Fruit fly (Drosophila melanogaster) whole organism, adult: ENCODE measurements around the gene CG9386.

ENCODE experiments used
- CG11617 ChIP-seq: fragments of 200-800 bp; sonication (Bioruptor generic); optimal IDR thresholded peaks from 2 replicates; lab custom pipeline; 2017; ENCODE audit warnings: mild to moderate bottlenecking, missing biosample characterization, missing genetic modification reagents, missing genetic modification characterization
- CG12768 ChIP-seq: fragments of 200-800 bp; sonication (Bioruptor generic); optimal IDR thresholded peaks from 2 replicates; lab custom pipeline; 2017; ENCODE audit warnings: missing biosample characterization, missing genetic modification characterization, mild to moderate bottlenecking, moderate library complexity, missing genetic modification reagents
- CG14711 ChIP-seq: fragments of 200-800 bp; sonication (Bioruptor generic); optimal IDR thresholded peaks from 2 replicates; lab custom pipeline; 2018; ENCODE audit warnings: missing biosample characterization, mild to moderate bottlenecking, missing genetic modification characterization, moderate library complexity
- CG1620 ChIP-seq: fragments of 200-800 bp; sonication (Bioruptor generic); optimal IDR thresholded peaks from 2 replicates; lab custom pipeline; 2016; ENCODE audit warnings: missing biosample characterization, missing genetic modification characterization
- CG33017 ChIP-seq: fragments of 200-800 bp; sonication (Bioruptor generic); optimal IDR thresholded peaks from 2 replicates; lab custom pipeline; 2018; ENCODE audit warnings: missing biosample characterization, mild to moderate bottlenecking, missing genetic modification characterization, moderate library complexity
- CG5204 ChIP-seq: fragments of 200-800 bp; sonication (Bioruptor generic); optimal IDR thresholded peaks from 2 replicates; lab custom pipeline; 2016; ENCODE audit warnings: missing biosample characterization, missing genetic modification characterization
- CG7045 ChIP-seq: fragments of 200-800 bp; sonication (Bioruptor generic); optimal IDR thresholded peaks from 2 replicates; lab custom pipeline; 2017; ENCODE audit warnings: missing biosample characterization, mild to moderate bottlenecking, missing genetic modification characterization
- CG7101 ChIP-seq: fragments of 200-800 bp; sonication (Bioruptor generic); optimal IDR thresholded peaks from 2 replicates; lab custom pipeline; 2018; ENCODE audit warnings: missing biosample characterization, mild to moderate bottlenecking, missing genetic modification characterization, moderate library complexity
- Clk ChIP-seq: fragments of 200-800 bp; sonication (Bioruptor generic); optimal IDR thresholded peaks from 2 replicates; lab custom pipeline; 2017; ENCODE audit warnings: missing biosample characterization, missing genetic modification characterization
- Crg-1 ChIP-seq: fragments of 200-800 bp; sonication (Bioruptor generic); optimal IDR thresholded peaks from 2 replicates; lab custom pipeline; 2016; ENCODE audit warnings: missing biosample characterization, missing genetic modification characterization
- Hr96 ChIP-seq: fragments of 200-800 bp; sonication (Bioruptor generic); optimal IDR thresholded peaks from 2 replicates; lab custom pipeline; 2016; ENCODE audit warnings: missing biosample characterization, missing genetic modification characterization
- Mnt ChIP-seq: fragments of 200-800 bp; sonication (Bioruptor generic); optimal IDR thresholded peaks from 2 replicates; lab custom pipeline; 2016; ENCODE audit warnings: missing biosample characterization, mild to moderate bottlenecking, missing genetic modification characterization
- bab1 ChIP-seq: fragments of 200-800 bp; sonication (Bioruptor generic); optimal IDR thresholded peaks from 3 replicates; lab custom pipeline; 2019; ENCODE audit warnings: missing biosample characterization, mild to moderate bottlenecking, missing genetic modification characterization, moderate library complexity
- cic ChIP-seq: fragments of 200-800 bp; sonication (Bioruptor generic); optimal IDR thresholded peaks from 2 replicates; lab custom pipeline; 2017; ENCODE audit warnings: missing biosample characterization, mild to moderate bottlenecking, missing genetic modification characterization, moderate library complexity
- cnc ChIP-seq, 2 experiments: fragments of >200 bp; optimal IDR thresholded peaks; 2 replicates each; lab custom pipeline; 2017
- kay ChIP-seq: fragments of 200-800 bp; sonication (Bioruptor generic); peaks from one replicate; lab custom pipeline; 2016; ENCODE audit warnings: missing biosample characterization, missing genetic modification characterization, borderline replicate concordance
- ovo ChIP-seq: fragments of 200-800 bp; sonication (Bioruptor generic); optimal IDR thresholded peaks from 2 replicates; lab custom pipeline; 2016; ENCODE audit warnings: missing biosample characterization, missing genetic modification characterization
- pad ChIP-seq: fragments of 200-800 bp; sonication (Bioruptor generic); optimal IDR thresholded peaks from 3 replicates; lab custom pipeline; 2017; ENCODE audit warnings: missing biosample characterization, missing genetic modification characterization, mild to moderate bottlenecking, moderate library complexity, missing genetic modification reagents
- tj ChIP-seq: fragments of 200-800 bp; sonication (Bioruptor generic); optimal IDR thresholded peaks from 3 replicates; lab custom pipeline; 2017; ENCODE audit warnings: missing biosample characterization, mild to moderate bottlenecking, missing genetic modification characterization, moderate library complexity
- toe ChIP-seq: fragments of 200-800 bp; sonication (Bioruptor generic); optimal IDR thresholded peaks from 2 replicates; lab custom pipeline; 2016; ENCODE audit warnings: missing biosample characterization, missing genetic modification characterization

Gene CG9386

DNA sequence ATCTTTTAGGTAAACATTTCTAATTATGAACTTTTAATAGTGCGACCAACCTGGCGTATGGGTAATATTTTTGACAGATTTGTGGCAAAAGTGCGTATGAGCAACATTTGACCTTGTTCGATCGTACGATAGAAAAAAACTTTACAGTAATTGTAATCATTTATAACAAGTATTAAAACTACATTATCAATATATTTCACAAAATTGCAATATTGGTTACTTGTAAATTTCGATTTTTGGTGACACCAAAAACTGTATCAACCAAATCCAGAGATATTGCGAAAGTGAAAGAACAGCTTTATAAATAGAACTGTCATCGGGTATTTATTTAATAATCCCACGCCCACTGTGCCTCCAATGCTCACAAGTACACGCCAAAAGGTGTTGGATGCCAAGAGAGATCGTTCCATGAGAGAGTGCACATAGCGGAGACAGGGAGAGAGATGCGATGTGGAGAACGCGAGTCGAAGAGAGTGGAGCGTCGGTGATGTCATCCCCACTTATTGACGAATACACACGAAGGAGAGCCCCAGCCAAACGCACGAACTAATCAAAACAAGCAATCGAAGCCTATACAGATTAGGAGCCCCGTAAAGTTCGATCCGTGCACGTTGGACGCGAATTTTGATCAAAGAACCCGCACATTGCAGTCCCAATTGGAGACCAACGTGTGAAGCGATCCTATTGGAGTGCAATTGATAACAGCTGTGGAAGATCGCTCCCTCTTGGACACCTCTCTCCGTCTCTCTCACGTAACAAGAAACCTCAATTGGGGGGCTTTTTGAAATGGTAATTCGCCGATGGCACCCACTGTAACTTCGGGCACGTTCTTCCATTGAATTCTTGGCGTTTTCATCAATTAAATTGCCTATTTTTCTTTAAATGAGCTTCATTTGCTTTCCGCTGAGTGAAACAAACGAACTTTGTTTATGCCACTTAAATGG lies 21.8 kb downstream of the CG9386 start:
- TF ChIP-seq Clk (GFP tag; lab: Kevin White, UChicago): peak; percentile 93
- peak; percentile 84 for TF ChIP-seq bab1
- peak; percentile 88 for TF ChIP-seq Hr96 (GFP tag; lab: Kevin White, UChicago)
- peak; percentile 89 for TF ChIP-seq tj
- TF ChIP-seq toe: peak; percentile 94
- TF ChIP-seq kay: peak; percentile 98
- TF ChIP-seq CG7045 (GFP tag; lab: Kevin White, UChicago): peak; percentile 96
- TF ChIP-seq Crg-1 (GFP tag; lab: Kevin White, UChicago): peak; percentile 87
- TF ChIP-seq CG7101: peak; percentile 93
- peak; percentile 92 for TF ChIP-seq CG1620 (GFP tag; lab: Kevin White, UChicago)
- peak; percentile 82 for TF ChIP-seq Mnt (GFP tag; lab: Kevin White, UChicago)
- peak; percentile 95 for TF ChIP-seq CG12768 (GFP tag; lab: Kevin White, UChicago)
- peak; percentile 99 for TF ChIP-seq CG11617 (GFP tag; lab: Kevin White, UChicago)
- TF ChIP-seq cnc (optimal IDR thresholded peaks at IDR 0.05; lab: Kevin White, UChicago): peak; percentile 19 to 66
- peak; percentile 88 for TF ChIP-seq CG33017 (tag; lab: Kevin White, UChicago)
- TF ChIP-seq CG14711 (tag; lab: Kevin White, UChicago): peak; percentile 81
- TF ChIP-seq ovo: peak; percentile 57
- TF ChIP-seq cic: peak; percentile 72
- peak; percentile 90 for TF ChIP-seq pad (GFP tag; lab: Kevin White, UChicago)
- TF ChIP-seq CG5204 (GFP tag; lab: Kevin White, UChicago): peak; percentile 96

DNA sequence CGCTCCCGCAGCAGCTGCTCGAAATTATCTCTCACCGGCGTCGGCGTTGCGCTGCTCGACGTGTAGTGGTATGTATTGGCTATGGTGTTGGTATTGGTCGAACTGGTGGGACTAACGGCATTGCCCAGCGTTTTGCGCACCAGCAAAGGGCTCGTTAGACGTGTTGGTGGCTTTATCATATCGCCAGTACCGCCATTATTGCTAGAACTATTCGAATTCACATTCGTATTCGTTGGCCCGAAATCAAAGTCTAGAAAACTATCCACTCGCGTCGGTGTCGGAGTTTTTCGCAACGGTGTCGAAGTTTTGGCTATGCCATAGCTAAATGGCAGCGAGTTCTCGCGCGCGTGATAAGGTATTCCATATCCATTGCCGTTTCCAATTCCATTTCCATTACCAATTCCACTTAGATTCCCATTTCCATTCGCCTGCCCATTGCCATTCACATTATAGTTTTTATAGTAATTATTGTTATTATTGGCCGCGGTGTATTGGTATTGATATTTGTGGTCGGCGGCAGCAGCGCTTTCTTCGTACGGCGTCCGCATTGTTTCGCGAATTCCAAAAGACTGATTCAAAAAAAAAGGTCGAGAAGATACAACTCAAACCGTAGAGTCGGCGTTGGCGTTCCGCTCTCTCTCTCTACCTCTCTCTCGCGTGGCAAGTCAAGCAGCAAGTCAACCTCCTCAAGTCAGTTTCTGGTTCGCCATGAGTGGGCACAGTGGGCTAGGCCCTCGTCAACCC lies 22.6 kb downstream of the CG9386 start, which contains the start of gene by:
by (minus strand) TSS at position 575 of the 744 bp plus-strand sequence.
- TF ChIP-seq cic (peak; percentile 85), ovo (peak; percentile 64), kay (peak; percentile 56), toe (no peak), CG7045 (GFP tag; lab: Kevin White, UChicago) (no peak), CG12768 (GFP tag; lab: Kevin White, UChicago) (peak; percentile 39)

dm6 chr3R:9529913-9530312 lies 25.3 kb downstream of the CG9386 start:
- TF ChIP-seq CG11617 (GFP tag; lab: Kevin White, UChicago) (no peak), ovo (peak; percentile 68), CG12768 (GFP tag; lab: Kevin White, UChicago) (no peak), toe (no peak), kay (peak; percentile 19), pad (GFP tag; lab: Kevin White, UChicago) (no peak), Hr96 (GFP tag; lab: Kevin White, UChicago) (no peak), CG7101 (no peak), CG5204 (GFP tag; lab: Kevin White, UChicago) (no peak), CG7045 (GFP tag; lab: Kevin White, UChicago) (no peak), tj (no peak), Mnt (GFP tag; lab: Kevin White, UChicago) (no peak), bab1 (no peak)

dm6 chr3R:9529387-9529897 lies 25.8 kb downstream of the CG9386 start:
- TF ChIP-seq CG1620 (GFP tag; lab: Kevin White, UChicago): no peak
- no peak for TF ChIP-seq Mnt (GFP tag; lab: Kevin White, UChicago)
- peak; percentile 51 for TF ChIP-seq CG33017 (tag; lab: Kevin White, UChicago)
- TF ChIP-seq bab1: no peak
- peak; percentile 21 for TF ChIP-seq tj
- TF ChIP-seq Hr96 (GFP tag; lab: Kevin White, UChicago): no peak
- TF ChIP-seq CG5204 (GFP tag; lab: Kevin White, UChicago): no peak
- no peak for TF ChIP-seq pad (GFP tag; lab: Kevin White, UChicago)
- TF ChIP-seq Crg-1 (GFP tag; lab: Kevin White, UChicago): no peak
- no peak for TF ChIP-seq toe
- TF ChIP-seq Clk (GFP tag; lab: Kevin White, UChicago): no peak
- no peak for TF ChIP-seq cnc (optimal IDR thresholded peaks at IDR 0.05; lab: Kevin White, UChicago)
- TF ChIP-seq CG7045 (GFP tag; lab: Kevin White, UChicago): peak; percentile 7
- peak; percentile 8 for TF ChIP-seq CG7101
- no peak for TF ChIP-seq cic
- TF ChIP-seq kay: peak; percentile 71

dm6 chr3R:9527907-9528842 lies 27.0 kb downstream of the CG9386 start:
- TF ChIP-seq kay (peak; percentile 91), CG12768 (GFP tag; lab: Kevin White, UChicago) (peak; percentile 95), toe (no peak), pad (GFP tag; lab: Kevin White, UChicago) (peak; percentile 64), Hr96 (GFP tag; lab: Kevin White, UChicago) (peak; percentile 94), CG33017 (tag; lab: Kevin White, UChicago) (peak; percentile 92), cic (peak; percentile 83), bab1 (peak; percentile 40), ovo (no peak), Mnt (GFP tag; lab: Kevin White, UChicago) (peak; percentile 81), CG7045 (GFP tag; lab: Kevin White, UChicago) (peak; percentile 96), CG7101 (peak; percentile 91), tj (peak; percentile 50), Crg-1 (GFP tag; lab: Kevin White, UChicago) (no peak), cnc (optimal IDR thresholded peaks at IDR 0.05; lab: Kevin White, UChicago) (no peak), CG14711 (tag; lab: Kevin White, UChicago) (peak; percentile 86), CG1620 (GFP tag; lab: Kevin White, UChicago) (peak; percentile 14), Clk (GFP tag; lab: Kevin White, UChicago) (peak; percentile 90), CG5204 (GFP tag; lab: Kevin White, UChicago) (no peak), CG11617 (GFP tag; lab: Kevin White, UChicago) (peak; percentile 60)
